Worm (Caenorhabditis elegans) whole organism, young adult: ENCODE measurements around the gene eco-1.
A peak's percentile ranks its signal among the peaks of the same experiment; 100 is the strongest.

Experiments
- B0019.2 ChIP-seq: fragments of 200-800 bp; sonication (Bioruptor generic); conservative IDR thresholded peaks from 2 replicates; pipeline ENCODE4 v1.3.6; 2022; ENCODE audit warnings: missing genetic modification reagents, missing genetic modification characterization, missing compliant biosample characterization
- B0336.3 ChIP-seq: fragments of 200-800 bp; sonication (Bioruptor generic); IDR thresholded peaks from 2 replicates; pipeline ENCODE4 v1.3.6; 2022; ENCODE audit warnings: missing genetic modification characterization, missing compliant biosample characterization
- C06A6.2 ChIP-seq: fragments of 200-800 bp; sonication (Bioruptor generic); conservative IDR thresholded peaks from 2 replicates; pipeline ENCODE4 v1.3.6; 2022; ENCODE audit warnings: missing genetic modification characterization, missing compliant biosample characterization
- C17E4.6 ChIP-seq: fragments of 200-800 bp; sonication (Bioruptor generic); IDR thresholded peaks from 2 replicates; pipeline ENCODE4 v1.3.6; 2022; ENCODE audit warnings: missing genetic modification reagents, missing genetic modification characterization, missing compliant biosample characterization
- F22D6.2 ChIP-seq: sonication (generic microtip); optimal IDR thresholded peaks from 2 replicates; lab custom pipeline; 2016; ENCODE audit warnings: mild to moderate bottlenecking, missing genetic modification characterization, missing compliant biosample characterization
- F23B12.7 ChIP-seq: sonication (generic microtip); optimal IDR thresholded peaks from 2 replicates; lab custom pipeline; 2017; ENCODE audit warnings: missing genetic modification characterization, mild to moderate bottlenecking, missing compliant biosample characterization, antibody characterized with exemption, moderate library complexity; ENCODE audit not compliant: insufficient read depth
- K11D2.4 ChIP-seq: fragments of 200-800 bp; sonication (Bioruptor generic); IDR thresholded peaks from 2 replicates; pipeline ENCODE4 v1.3.6; 2022; ENCODE audit warnings: missing genetic modification reagents, missing genetic modification characterization, missing compliant biosample characterization
- Y56A3A.18 ChIP-seq: fragments of 200-800 bp; sonication (Bioruptor generic); IDR thresholded peaks from 2 replicates; pipeline ENCODE4 v1.3.6; 2022; ENCODE audit warnings: missing genetic modification reagents, missing genetic modification characterization, missing compliant biosample characterization
- Y67H2A.10 ChIP-seq: fragments of 200-800 bp; sonication (Bioruptor generic); conservative IDR thresholded peaks from 2 replicates; pipeline ENCODE4 v1.3.6; 2022; ENCODE audit warnings: missing genetic modification reagents, missing genetic modification characterization, missing compliant biosample characterization
- ZK185.1 ChIP-seq: sonication (generic microtip); optimal IDR thresholded peaks from 2 replicates; lab custom pipeline; 2016; ENCODE audit warnings: mild to moderate bottlenecking, missing genetic modification characterization, missing compliant biosample characterization; ENCODE audit not compliant: poor library complexity, severe bottlenecking
- ama-1 ChIP-seq, 3 experiments: fragments of 150-350 bp in 1 of 3; sonication (generic microtip) in 2 of 3; optimal IDR thresholded peaks; 2 replicates each; lab custom pipeline; 2014 to 2018; ENCODE audit warnings: missing biosample characterization in 2 of 3, missing genetic modification characterization in 2 of 3, missing genetic modification reagents in 2 of 3
- cebp-2 ChIP-seq: fragments of 200-800 bp; sonication (Bioruptor generic); IDR thresholded peaks from 2 replicates; pipeline ENCODE4 v1.3.6; 2022; ENCODE audit warnings: missing genetic modification characterization, missing compliant biosample characterization
- chd-7 ChIP-seq: sonication (generic microtip); optimal IDR thresholded peaks from 2 replicates; lab custom pipeline; 2016; ENCODE audit warnings: mild to moderate bottlenecking, missing genetic modification characterization, moderate library complexity, missing compliant biosample characterization
- dox-1 ChIP-seq: fragments of 200-800 bp; sonication (Bioruptor generic); IDR thresholded peaks from 2 replicates; pipeline ENCODE4 v1.3.6; 2022; ENCODE audit warnings: missing genetic modification reagents, missing genetic modification characterization, missing compliant biosample characterization
- dpff-1 ChIP-seq: sonication (generic microtip); optimal IDR thresholded peaks from 2 replicates; lab custom pipeline; 2017; ENCODE audit warnings: mild to moderate bottlenecking, missing genetic modification characterization, missing compliant biosample characterization
- egrh-3 ChIP-seq: fragments of 200-800 bp; sonication (Bioruptor generic); IDR thresholded peaks from 2 replicates; pipeline ENCODE4 v1.3.6; 2022; ENCODE audit warnings: missing genetic modification reagents, missing genetic modification characterization, missing compliant biosample characterization
- hrde-1 ChIP-seq: sonication (generic microtip); optimal IDR thresholded peaks from 2 replicates; lab custom pipeline; 2016; ENCODE audit warnings: missing genetic modification characterization, mild to moderate bottlenecking, missing compliant biosample characterization, moderate library complexity, missing genotype, missing genetic modification reagents, borderline replicate concordance
- hsf-1 ChIP-seq: fragments of 200-800 bp; sonication (Bioruptor generic); IDR thresholded peaks from 2 replicates; pipeline ENCODE4 v1.3.6; 2022; ENCODE audit warnings: missing genetic modification reagents, missing genetic modification characterization, missing compliant biosample characterization
- lin-35 ChIP-seq, 3 experiments: fragments of 150-350 bp in 2 of 3; sonication (generic microtip) in 1 of 3; optimal IDR thresholded peaks; 2 replicates each; lab custom pipeline; 2014 to 2018; ENCODE audit warnings: missing biosample characterization in 3 of 3, missing genetic modification characterization in 3 of 3, missing genetic modification reagents in 3 of 3
- lin-40 ChIP-seq: sonication (generic microtip); optimal IDR thresholded peaks from 2 replicates; lab custom pipeline; 2016; ENCODE audit warnings: missing genetic modification characterization, mild to moderate bottlenecking, missing compliant biosample characterization, missing genotype, missing genetic modification reagents
- lin-54 ChIP-seq: fragments of 200-800 bp; sonication (Bioruptor generic); optimal IDR thresholded peaks from 2 replicates; lab custom pipeline; 2018; ENCODE audit warnings: mild to moderate bottlenecking, missing genetic modification characterization, missing compliant biosample characterization
- mcd-1 ChIP-seq: fragments of 200-800 bp; sonication (Bioruptor generic); IDR thresholded peaks from 2 replicates; pipeline ENCODE4 v1.3.6; 2022; ENCODE audit warnings: missing genetic modification reagents, missing genetic modification characterization, missing compliant biosample characterization
- mes-4 ChIP-seq: sonication (generic microtip); optimal IDR thresholded peaks from 2 replicates; lab custom pipeline; 2016; ENCODE audit warnings: missing genotype, missing genetic modification characterization, missing compliant biosample characterization
- nhr-80 ChIP-seq: sonication (generic microtip); optimal IDR thresholded peaks from 2 replicates; lab custom pipeline; 2016; ENCODE audit warnings: missing genetic modification characterization, missing compliant biosample characterization
- nhr-90 ChIP-seq: sonication (generic microtip); optimal IDR thresholded peaks from 2 replicates; lab custom pipeline; 2016; ENCODE audit warnings: missing genotype, mild to moderate bottlenecking, missing genetic modification characterization, missing compliant biosample characterization
- pbrm-1 ChIP-seq: fragments of 200-800 bp; sonication (Bioruptor generic); IDR thresholded peaks from 2 replicates; pipeline ENCODE4 v1.3.6; 2022; ENCODE audit warnings: missing genetic modification reagents, missing genetic modification characterization, missing compliant biosample characterization
- pha-4 ChIP-seq: fragments of 150-350 bp; sonication (generic microtip); optimal IDR thresholded peaks from 2 replicates; lab custom pipeline; 2014; ENCODE audit warnings: missing biosample characterization, missing genetic modification reagents, missing genetic modification characterization
- repo-1 ChIP-seq: sonication (generic microtip); optimal IDR thresholded peaks from 2 replicates; lab custom pipeline; 2017; ENCODE audit warnings: mild to moderate bottlenecking, missing genetic modification characterization, missing compliant biosample characterization
- tbp1 ChIP-seq: fragments of 200-800 bp; sonication (Bioruptor generic); optimal IDR thresholded peaks from 2 replicates; lab custom pipeline; 2018; ENCODE audit warnings: mild to moderate bottlenecking, missing genetic modification characterization, missing compliant biosample characterization
- tlf-1 ChIP-seq: fragments of 200-800 bp; sonication (Bioruptor generic); optimal IDR thresholded peaks from 2 replicates; lab custom pipeline; 2018; ENCODE audit warnings: mild to moderate bottlenecking, missing genetic modification characterization, missing compliant biosample characterization
- unc-130 ChIP-seq: sonication (generic microtip); optimal IDR thresholded peaks from 2 replicates; lab custom pipeline; 2016; ENCODE audit warnings: missing genetic modification reagents, missing genetic modification characterization, missing compliant biosample characterization
- ztf-25 ChIP-seq: fragments of 200-800 bp; sonication (Bioruptor generic); IDR thresholded peaks from 2 replicates; pipeline ENCODE4 v1.3.6; 2022; ENCODE audit warnings: missing genetic modification reagents, missing genetic modification characterization, missing compliant biosample characterization
- ztf-26 ChIP-seq: sonication (generic microtip); optimal IDR thresholded peaks from 2 replicates; lab custom pipeline; 2017; ENCODE audit warnings: missing genetic modification characterization, missing compliant biosample characterization

Gene eco-1

DNA sequence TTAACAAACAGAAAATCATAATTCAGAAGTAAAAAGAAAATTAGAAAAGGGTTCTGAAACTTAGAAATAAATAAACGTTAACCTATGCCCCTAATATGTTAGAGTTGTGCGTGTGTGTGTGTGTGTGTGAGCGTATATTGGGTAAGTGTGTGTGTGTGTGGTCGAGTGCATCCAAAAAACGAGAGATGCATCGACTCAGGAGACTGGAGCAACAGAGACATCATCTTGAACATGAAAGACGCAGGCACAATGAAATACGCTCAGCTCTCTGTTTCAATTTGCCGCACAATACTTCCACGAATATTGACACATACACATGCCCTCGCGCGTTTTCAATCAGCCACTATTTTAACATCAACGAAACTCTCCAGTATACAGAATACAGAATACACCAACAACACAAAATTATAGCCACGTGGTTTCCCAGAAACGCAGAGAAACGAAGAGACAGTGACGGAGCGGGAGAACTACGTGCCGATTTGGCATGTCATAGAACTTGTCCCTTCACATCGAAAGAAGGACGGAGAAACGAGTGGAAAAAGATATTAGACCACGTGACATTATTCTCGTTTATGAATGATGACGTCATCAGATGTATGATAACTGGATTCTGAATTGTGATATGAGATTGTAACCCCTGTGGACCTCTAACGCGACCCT is 17.4 kb upstream of the eco-1 start (continued):
- TF ChIP-seq lin-35 (GFP tag; optimal IDR thresholded peaks at IDR 0.05; lab: Kevin White, UChicago): no peak
- TF ChIP-seq nhr-90 (tag; lab: Kevin White, UChicago): peak; percentile 20
- no peak for TF ChIP-seq Y56A3A.18
- TF ChIP-seq K11D2.4 (GFP tag; lab: Robert Waterston, UW): peak; percentile 63; the same call in 1 of the 2 replicates
- peak; percentile 62; the same call in 1 of the 2 replicates for TF ChIP-seq C06A6.2 (GFP tag; lab: Robert Waterston, UW)
- peak; percentile 22; the same call in 1 of the 2 replicates for TF ChIP-seq pbrm-1 (GFP tag; lab: Robert Waterston, UW)
- TF ChIP-seq F22D6.2 (tag; lab: Kevin White, UChicago): peak; percentile 3
- TF ChIP-seq dox-1 (GFP tag; lab: Robert Waterston, UW): peak; percentile 56
- TF ChIP-seq nhr-80: peak; percentile 73
- TF ChIP-seq mcd-1 (GFP tag; lab: Robert Waterston, UW): peak; percentile 48; the same call in 1 of the 2 replicates
- peak; percentile 79 for TF ChIP-seq lin-40
- peak; percentile 50 for TF ChIP-seq ZK185.1 (tag; lab: Kevin White, UChicago)
- TF ChIP-seq chd-7 (tag; lab: Kevin White, UChicago): peak; percentile 80
- peak; percentile 11 for TF ChIP-seq lin-54
- TF ChIP-seq hsf-1 (GFP tag; lab: Robert Waterston, UW): peak; percentile 59; the same call in 1 of the 2 replicates
- TF ChIP-seq B0336.3 (GFP tag; lab: Robert Waterston, UW): peak; percentile 64; the same call in 1 of the 2 replicates
- peak; percentile 86 for TF ChIP-seq ztf-26 (tag; lab: Kevin White, UChicago)
- peak; percentile 21 for TF ChIP-seq F23B12.7 (tag; lab: Kevin White, UChicago)

DNA sequence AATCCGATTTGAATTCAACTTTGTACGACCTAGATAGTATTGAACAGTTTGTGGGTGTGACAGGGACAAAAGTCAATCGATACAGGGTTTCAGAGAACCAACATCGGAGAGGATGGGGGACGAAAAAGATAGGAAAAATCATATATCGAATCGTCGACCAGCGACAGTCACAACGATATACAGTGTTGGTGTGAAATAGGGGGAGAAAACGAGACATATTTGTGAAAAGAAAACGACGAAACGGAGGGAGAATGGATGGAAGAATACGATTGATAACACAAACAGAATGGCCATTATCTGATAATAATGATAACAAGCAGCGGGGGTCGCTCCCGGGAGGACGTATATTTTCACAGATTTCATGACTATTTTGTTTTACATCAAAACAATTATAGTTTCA is 16.5 kb upstream of the eco-1 start:
- TF ChIP-seq B0019.2 (GFP tag; lab: Robert Waterston, UW) (no peak), F23B12.7 (tag; lab: Kevin White, UChicago) (no peak), nhr-80 (peak; percentile 77), pha-4 (tag; lab: Kevin White, UChicago) (no peak), ama-1 (optimal IDR thresholded peaks at IDR 0.05; lab: Kevin White, UChicago) (peak; percentile 55), ama-1 (GFP tag; optimal IDR thresholded peaks at IDR 0.05; lab: Kevin White, UChicago) (no peak)

DNA sequence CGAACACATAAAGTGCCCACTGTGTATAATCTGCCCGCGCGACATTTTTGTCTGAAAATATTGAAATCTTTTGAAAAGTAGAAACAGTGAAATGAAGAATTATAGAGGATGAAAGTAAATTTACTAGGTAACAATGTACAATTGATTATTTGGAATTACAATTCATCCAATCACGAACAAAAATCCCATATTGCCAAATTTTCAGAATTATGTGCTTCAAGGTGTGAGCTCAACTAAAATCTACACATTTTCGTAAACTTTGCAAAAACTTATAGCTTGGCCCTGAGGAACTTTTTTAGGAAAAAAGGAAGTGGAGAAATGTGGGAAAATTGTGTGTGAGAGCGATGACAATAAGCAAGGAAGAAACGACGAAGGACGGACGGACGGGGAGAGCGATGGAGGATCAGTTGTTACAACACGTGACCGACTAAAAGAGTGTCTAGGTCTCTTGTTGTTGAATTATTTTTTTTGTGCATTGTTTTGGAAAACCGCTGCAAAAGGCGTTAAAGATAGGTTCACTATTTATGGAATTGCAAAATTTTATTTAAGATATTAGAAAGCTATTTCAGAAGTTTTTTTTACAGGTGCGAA is 15.9 kb upstream of the eco-1 start, which contains the start of gene mml-1:
TSS of gene mml-1 (minus strand) at position 51 of the 591 bp plus-strand sequence.
- TF ChIP-seq tbp1 (GFP tag; lab: Kevin White, UChicago) (peak; percentile 6), mes-4 (tag; lab: Kevin White, UChicago) (no peak), ama-1 (optimal IDR thresholded peaks at IDR 0.05; lab: Kevin White, UChicago) (peak; percentile 50), ama-1 (GFP tag; optimal IDR thresholded peaks at IDR 0.05; lab: Kevin White, UChicago) (no peak), pbrm-1 (GFP tag; lab: Robert Waterston, UW) (0 out of 2 replicates have a peak, but pooled peaks have one; percentile 6)

DNA sequence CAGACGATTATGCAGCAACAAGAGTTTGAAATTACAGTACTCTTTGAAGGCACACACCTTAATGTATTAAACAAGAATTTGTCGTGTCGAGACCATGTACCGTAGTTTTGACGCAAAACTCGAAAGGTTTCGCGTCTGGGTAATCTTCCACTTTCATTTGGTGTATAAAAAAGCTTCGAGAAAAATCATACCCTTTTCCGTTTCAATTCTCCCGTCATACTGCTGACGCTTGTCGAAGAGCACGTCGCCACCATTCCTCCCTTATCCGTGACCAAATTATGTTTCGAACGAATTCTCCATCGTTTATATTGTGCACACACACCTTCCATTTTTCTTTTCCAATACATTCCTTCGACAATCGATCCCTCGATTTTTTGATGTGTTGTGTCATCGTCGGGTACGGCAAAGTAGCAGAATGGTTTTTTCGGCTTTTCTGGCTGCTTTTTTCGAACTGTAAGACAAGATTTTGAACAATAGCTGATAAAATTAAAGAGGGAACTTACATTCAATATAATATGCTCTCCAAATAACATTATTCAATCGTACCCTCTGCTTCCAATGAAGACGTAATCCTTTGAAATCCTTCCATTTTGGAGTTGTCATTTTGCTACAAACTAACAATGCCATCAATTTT is 15.0 kb upstream of the eco-1 start:
- TF ChIP-seq C17E4.6 (GFP tag; lab: Robert Waterston, UW): no peak
- TF ChIP-seq cebp-2 (GFP tag; lab: Robert Waterston, UW): no peak
- TF ChIP-seq tlf-1 (GFP tag; lab: Kevin White, UChicago): no peak
- no peak for TF ChIP-seq Y67H2A.10 (GFP tag; lab: Robert Waterston, UW)
- no peak for TF ChIP-seq dpff-1 (tag; lab: Kevin White, UChicago)
- no peak for TF ChIP-seq lin-54
- TF ChIP-seq unc-130 (GFP tag; lab: Kevin White, UChicago): no peak
- no peak for TF ChIP-seq hrde-1 (tag; lab: Kevin White, UChicago)
- no peak for TF ChIP-seq egrh-3
- TF ChIP-seq ztf-26 (tag; lab: Kevin White, UChicago): no peak
- no peak for TF ChIP-seq Y56A3A.18
- TF ChIP-seq repo-1: no peak
- no peak for TF ChIP-seq ztf-25 (GFP tag; lab: Robert Waterston, UW)
- TF ChIP-seq, all 124 proteins: peak for 0
